Worm (Caenorhabditis elegans): ENCODE results near the gene srsx-11.

ce11 chrV:5023355-5023754, 44.4 kb upstream of the srsx-11 start:
- TF ChIP-seq dao-5 (tag; optimal IDR thresholded peaks at IDR 0.05) (no peak), W03F9.2 (tag; optimal IDR thresholded peaks at IDR 0.05) (no peak)

Measured in whole organism, L4/young adult.